Fruit fly (Drosophila melanogaster) whole organism, embryonic: ENCODE data around the gene mio.

Experiments used
- Atf-2 ChIP-seq: fragments of 200-800 bp; sonication (Bioruptor generic); optimal IDR thresholded peaks from 2 replicates; lab custom pipeline; 2016; ENCODE audit warnings: missing biosample characterization, missing genetic modification characterization
- CG10321 ChIP-seq: fragments of 200-800 bp; sonication (Bioruptor generic); IDR thresholded peaks from 2 replicates; pipeline ENCODE4 v1.3.6; 2022; ENCODE audit warnings: missing biosample characterization, missing genetic modification characterization
- CG11247 ChIP-seq: fragments of 200-800 bp; sonication (Bioruptor generic); IDR thresholded peaks from 2 replicates; pipeline ENCODE4 v1.3.6; 2022; ENCODE audit warnings: missing biosample characterization, missing genetic modification characterization
- CG12236 ChIP-seq: fragments of 200-800 bp; sonication (Bioruptor generic); optimal IDR thresholded peaks from 2 replicates; lab custom pipeline; 2016; ENCODE audit warnings: missing biosample characterization, missing genetic modification characterization
- CG12744 ChIP-seq: fragments of 200-800 bp; sonication (Bioruptor generic); optimal IDR thresholded peaks from 2 replicates; lab custom pipeline; 2016; ENCODE audit warnings: missing biosample characterization, missing genetic modification characterization
- CG13123 ChIP-seq: fragments of 200-800 bp; sonication (Bioruptor generic); optimal IDR thresholded peaks from 2 replicates; lab custom pipeline; 2016; ENCODE audit warnings: missing biosample characterization, missing genetic modification characterization
- CG14710 ChIP-seq: fragments of 200-800 bp; sonication (Bioruptor generic); optimal IDR thresholded peaks from 3 replicates; lab custom pipeline; 2019; ENCODE audit warnings: missing biosample characterization, mild to moderate bottlenecking, missing genetic modification characterization, moderate library complexity
- CG17186 ChIP-seq: fragments of 200-800 bp; sonication (Bioruptor generic); optimal IDR thresholded peaks from 3 replicates; lab custom pipeline; 2017; ENCODE audit warnings: missing biosample characterization, missing genetic modification reagents, missing genetic modification characterization
- CG17359 ChIP-seq: fragments of 200-800 bp; sonication (Bioruptor generic); optimal IDR thresholded peaks from 3 replicates; lab custom pipeline; 2018; ENCODE audit warnings: missing biosample characterization, mild to moderate bottlenecking, missing genetic modification characterization, moderate library complexity
- CG18476 ChIP-seq: fragments of 200-800 bp; sonication (Bioruptor generic); optimal IDR thresholded peaks from 2 replicates; lab custom pipeline; 2016; ENCODE audit warnings: missing biosample characterization, mild to moderate bottlenecking, missing genetic modification characterization
- CG2712 ChIP-seq: fragments of 200-800 bp; optimal IDR thresholded peaks from 3 replicates; lab custom pipeline; 2019; ENCODE audit warnings: missing biosample characterization, mild to moderate bottlenecking, missing genetic modification characterization, moderate library complexity
- CG31365 ChIP-seq: fragments of 200-800 bp; sonication (Bioruptor generic); optimal IDR thresholded peaks from 2 replicates; lab custom pipeline; 2018; ENCODE audit warnings: missing biosample characterization, mild to moderate bottlenecking, missing genetic modification characterization
- CG3163 ChIP-seq: fragments of 200-800 bp; sonication (Bioruptor generic); optimal IDR thresholded peaks from 3 replicates; lab custom pipeline; 2016; ENCODE audit warnings: missing biosample characterization, missing genetic modification characterization
- CG34224 ChIP-seq: fragments of 200-800 bp; sonication (Bioruptor generic); IDR thresholded peaks from 3 replicates; pipeline ENCODE4 v1.3.6; 2022; ENCODE audit warnings: missing biosample characterization, missing genetic modification characterization; ENCODE audit not compliant: partially characterized antibody
- CG7372 ChIP-seq: fragments of 200-800 bp; sonication (Bioruptor generic); IDR thresholded peaks from 2 replicates; pipeline ENCODE4 v1.3.6; 2022; ENCODE audit warnings: missing biosample characterization, missing genetic modification characterization
- CG7556 ChIP-seq: fragments of 200-800 bp; sonication (Bioruptor generic); optimal IDR thresholded peaks from 2 replicates; lab custom pipeline; 2017; ENCODE audit warnings: missing biosample characterization, mild to moderate bottlenecking, missing genetic modification characterization
- CG7839 ChIP-seq: fragments of 200-800 bp; sonication (Bioruptor generic); optimal IDR thresholded peaks from 3 replicates; lab custom pipeline; 2018; ENCODE audit warnings: missing biosample characterization, mild to moderate bottlenecking, missing genetic modification characterization, moderate library complexity
- Dfd ChIP-seq, 2 experiments: fragments of >200 bp; optimal IDR thresholded peaks; 2 replicates each; lab custom pipeline; 2017; ENCODE audit warnings: missing biosample characterization in 2 of 2, missing genetic modification characterization in 2 of 2
- Dll ChIP-seq: fragments of 200-800 bp; sonication (Bioruptor generic); IDR thresholded peaks from 4 replicates; pipeline ENCODE4 v1.3.6; 2022; ENCODE audit warnings: missing biosample characterization, missing genetic modification characterization; ENCODE audit not compliant: partially characterized antibody
- Fer2 ChIP-seq: fragments of 200-800 bp; sonication (Bioruptor generic); optimal IDR thresholded peaks from 2 replicates; lab custom pipeline; 2018; ENCODE audit warnings: missing biosample characterization, mild to moderate bottlenecking, missing genetic modification characterization, moderate library complexity
- Meics ChIP-seq: fragments of 200-800 bp; sonication (Bioruptor generic); optimal IDR thresholded peaks from 2 replicates; lab custom pipeline; 2017; ENCODE audit warnings: missing biosample characterization, mild to moderate bottlenecking, missing genetic modification characterization
- Poxn ChIP-seq: fragments of 200-800 bp; sonication (Bioruptor generic); IDR thresholded peaks from 2 replicates; pipeline ENCODE4 v1.3.6; 2022; ENCODE audit warnings: missing biosample characterization, missing genetic modification characterization
- Taf1 ChIP-seq: fragments of 200-800 bp; sonication (Bioruptor generic); IDR thresholded peaks from 2 replicates; pipeline ENCODE4 v1.3.6; 2022; ENCODE audit warnings: missing biosample characterization, missing genetic modification characterization
- Trl ChIP-seq, 3 experiments: fragments of >200 bp in 2 of 3; fragments of 200-800 bp in 1 of 3; sonication (Bioruptor generic) in 1 of 3; optimal IDR thresholded peaks; 2 replicates in 1 of 3; 3 replicates in 2 of 3; lab custom pipeline; 2016 to 2017; ENCODE audit warnings: missing biosample characterization in 1 of 3, missing genetic modification characterization in 1 of 3
- Xrp1 ChIP-seq: fragments of 200-800 bp; sonication (Bioruptor generic); IDR thresholded peaks from 2 replicates; pipeline ENCODE4 v1.3.6; 2022; ENCODE audit warnings: missing biosample characterization, missing genetic modification characterization
- ab ChIP-seq: fragments of 200-800 bp; sonication (Bioruptor generic); optimal IDR thresholded peaks from 2 replicates; lab custom pipeline; 2016; ENCODE audit warnings: missing biosample characterization, missing genetic modification characterization
- ac ChIP-seq: fragments of 200-800 bp; sonication (Bioruptor generic); optimal IDR thresholded peaks from 3 replicates; lab custom pipeline; 2017; ENCODE audit warnings: missing biosample characterization, mild to moderate bottlenecking, missing genetic modification characterization
- ash1 ChIP-seq: fragments of 200-800 bp; sonication (Bioruptor generic); optimal IDR thresholded peaks from 2 replicates; lab custom pipeline; 2018; ENCODE audit warnings: missing biosample characterization, mild to moderate bottlenecking, missing genetic modification characterization
- bcd ChIP-seq: fragments of 200-800 bp; sonication (Bioruptor generic); optimal IDR thresholded peaks from 2 replicates; lab custom pipeline; 2017; ENCODE audit warnings: missing biosample characterization, mild to moderate bottlenecking, missing genetic modification characterization
- bsh ChIP-seq, 2 experiments: fragments of 200-800 bp; sonication (Bioruptor generic); optimal IDR thresholded peaks; 2 replicates each; lab custom pipeline; 2017 to 2018; ENCODE audit warnings: mild to moderate bottlenecking in 2 of 2, missing biosample characterization in 2 of 2, missing genetic modification characterization in 2 of 2, moderate library complexity in 1 of 2
- btn ChIP-seq: fragments of 200-800 bp; sonication (Bioruptor generic); optimal IDR thresholded peaks from 2 replicates; lab custom pipeline; 2016; ENCODE audit warnings: missing biosample characterization, missing genetic modification characterization
- cad ChIP-seq: fragments of >200 bp; optimal IDR thresholded peaks from 2 replicates; lab custom pipeline; 2017; ENCODE audit warnings: missing biosample characterization, missing genetic modification characterization
- cas ChIP-seq: fragments of 200-800 bp; sonication (Bioruptor generic); IDR thresholded peaks from 2 replicates; pipeline ENCODE4 v1.3.6; 2022; ENCODE audit warnings: missing biosample characterization, missing genetic modification characterization
- chinmo ChIP-seq: fragments of 200-800 bp; sonication (Bioruptor generic); IDR thresholded peaks from 4 replicates; pipeline ENCODE4 v1.3.6; 2022; ENCODE audit warnings: missing biosample characterization, missing genetic modification characterization; ENCODE audit not compliant: partially characterized antibody
- dimm ChIP-seq: fragments of 200-800 bp; sonication (Bioruptor generic); IDR thresholded peaks from 2 replicates; pipeline ENCODE4 v1.3.6; 2022; ENCODE audit warnings: missing biosample characterization, missing genetic modification characterization
- gcm ChIP-seq: fragments of 200-800 bp; sonication (Bioruptor generic); optimal IDR thresholded peaks from 2 replicates; lab custom pipeline; 2019; ENCODE audit warnings: missing biosample characterization, mild to moderate bottlenecking, missing genetic modification characterization, moderate library complexity
- her ChIP-seq: fragments of 200-800 bp; sonication (Bioruptor generic); optimal IDR thresholded peaks from 2 replicates; lab custom pipeline; 2016; ENCODE audit warnings: missing biosample characterization, missing genetic modification characterization
- ind ChIP-seq: fragments of 200-800 bp; sonication (Bioruptor generic); optimal IDR thresholded peaks from 3 replicates; lab custom pipeline; 2016; ENCODE audit warnings: missing biosample characterization, missing genetic modification characterization
- insv ChIP-seq, 2 experiments: fragments of 200-800 bp; sonication (Bioruptor generic); optimal IDR thresholded peaks; 3 replicates each; lab custom pipeline; 2016 to 2018; ENCODE audit warnings: missing biosample characterization in 2 of 2, missing genetic modification characterization in 2 of 2
- jumu ChIP-seq: fragments of 200-800 bp; sonication (Bioruptor generic); optimal IDR thresholded peaks from 3 replicates; lab custom pipeline; 2016; ENCODE audit warnings: missing biosample characterization, missing genetic modification characterization
- lmd ChIP-seq: fragments of 200-800 bp; sonication (Bioruptor generic); IDR thresholded peaks from 2 replicates; pipeline ENCODE4 v1.3.6; 2022; ENCODE audit warnings: missing biosample characterization, missing genetic modification characterization
- lov ChIP-seq, 2 experiments: fragments of 200-800 bp in 1 of 2; fragments of >200 bp in 1 of 2; sonication (Bioruptor generic) in 1 of 2; IDR thresholded peaks in 1 of 2; optimal IDR thresholded peaks in 1 of 2; 2 replicates in 1 of 2; 3 replicates in 1 of 2; pipeline versions ENCODE4 v1.3.6 to Lab custom; 2017 to 2022; ENCODE audit warnings: missing biosample characterization in 1 of 2, missing genetic modification characterization in 1 of 2
- pb ChIP-seq: fragments of 200-800 bp; sonication (Bioruptor generic); optimal IDR thresholded peaks from 3 replicates; lab custom pipeline; 2016; ENCODE audit warnings: missing biosample characterization, missing genetic modification characterization
- pho ChIP-seq: fragments of 200-800 bp; sonication (Bioruptor generic); optimal IDR thresholded peaks from 2 replicates; lab custom pipeline; 2016; ENCODE audit warnings: missing biosample characterization, missing genetic modification characterization
- phol ChIP-seq: fragments of 200-800 bp; sonication (Bioruptor generic); optimal IDR thresholded peaks from 3 replicates; lab custom pipeline; 2018; ENCODE audit warnings: missing biosample characterization, mild to moderate bottlenecking, missing genetic modification characterization, moderate library complexity
- pum ChIP-seq: fragments of 200-800 bp; sonication (Bioruptor generic); optimal IDR thresholded peaks from 2 replicates; lab custom pipeline; 2016; ENCODE audit warnings: missing biosample characterization, missing genetic modification characterization
- ro ChIP-seq: fragments of 200-800 bp; sonication (Bioruptor generic); IDR thresholded peaks from 2 replicates; pipeline ENCODE4 v1.3.6; 2022; ENCODE audit warnings: missing biosample characterization, missing genetic modification characterization
- tll ChIP-seq, 2 experiments: fragments of 200-800 bp in 1 of 2; fragments of >200 bp in 1 of 2; sonication (Bioruptor generic) in 1 of 2; optimal IDR thresholded peaks; 2 replicates each; lab custom pipeline; 2017 to 2019; ENCODE audit warnings: missing biosample characterization in 2 of 2, missing genetic modification characterization in 2 of 2, mild to moderate bottlenecking in 1 of 2, moderate library complexity in 1 of 2
- vnd ChIP-seq: fragments of 200-800 bp; sonication (Bioruptor generic); IDR thresholded peaks from 3 replicates; pipeline ENCODE4 v1.3.6; 2022; ENCODE audit warnings: missing biosample characterization, missing genetic modification characterization; ENCODE audit not compliant: partially characterized antibody
- wek ChIP-seq: fragments of 200-800 bp; sonication (Bioruptor generic); optimal IDR thresholded peaks from 3 replicates; lab custom pipeline; 2018; ENCODE audit warnings: missing biosample characterization, mild to moderate bottlenecking, missing genetic modification characterization, moderate library complexity

Gene mio

dm6 chr2L:2214004-2214403 lies 3.1 kb upstream of the mio start, which contains the start of the genes Uch and CG34174 (continued):
- no peak for TF ChIP-seq CG10321 (GFP tag; lab: Robert Waterston, UW)
- no peak for TF ChIP-seq ash1 (GFP tag; lab: Kevin White, UChicago)
- no peak for TF ChIP-seq CG12744 (GFP tag; lab: Kevin White, UChicago)
- no peak for TF ChIP-seq CG17359
- no peak for TF ChIP-seq Poxn (GFP tag; lab: Robert Waterston, UW)
- peak; percentile 24 for TF ChIP-seq bcd (GFP tag; lab: Kevin White, UChicago)
- peak in 1 of 2 experiments; percentile 19 for TF ChIP-seq Trl (optimal IDR thresholded peaks at IDR 0.05; lab: Kevin White, UChicago)
- peak; percentile 4 for TF ChIP-seq Trl (GFP tag; optimal IDR thresholded peaks at IDR 0.05; lab: Kevin White, UChicago)
- TF ChIP-seq btn = no peak
- no peak for TF ChIP-seq CG13123 (GFP tag; lab: Kevin White, UChicago)
- no peak for TF ChIP-seq ac (GFP tag; lab: Kevin White, UChicago)
- no peak for TF ChIP-seq insv (GFP tag; optimal IDR thresholded peaks at IDR 0.05; lab: Kevin White, UChicago)
- no peak for TF ChIP-seq dimm (GFP tag; lab: Robert Waterston, UW)
- no peak for TF ChIP-seq CG7839
- no peak for TF ChIP-seq cas
- TF ChIP-seq CG3163 (GFP tag; lab: Kevin White, UChicago) = no peak
- TF ChIP-seq ro = no peak
- no peak for TF ChIP-seq pho (GFP tag; lab: Kevin White, UChicago)
- TF ChIP-seq Dfd (GFP tag; optimal IDR thresholded peaks at IDR 0.05; lab: Kevin White, UChicago) = no peak
- TF ChIP-seq Dll (GFP tag; lab: Robert Waterston, UW) = peak; percentile 82
- no peak for TF ChIP-seq jumu (GFP tag; lab: Kevin White, UChicago)
- TF ChIP-seq phol = peak; percentile 58
- TF ChIP-seq chinmo (GFP tag; lab: Robert Waterston, UW) = no peak
- TF ChIP-seq lov (optimal IDR thresholded peaks at IDR 0.05; lab: Kevin White, UChicago) = no peak
- no peak for TF ChIP-seq lov (GFP tag; IDR thresholded peaks at IDR 0.05; lab: Robert Waterston, UW)
- no peak for TF ChIP-seq wek (GFP tag; lab: Kevin White, UChicago)
- TF ChIP-seq Atf-2 (GFP tag; lab: Kevin White, UChicago) = no peak
- TF ChIP-seq CG7556 (GFP tag; lab: Kevin White, UChicago) = no peak
- TF ChIP-seq Fer2 (tag; lab: Kevin White, UChicago) = no peak
- no peak for TF ChIP-seq Taf1
- TF ChIP-seq ind (GFP tag; lab: Kevin White, UChicago) = no peak
- TF ChIP-seq CG2712 (tag; lab: Kevin White, UChicago) = peak; percentile 23
- no peak for TF ChIP-seq pum (GFP tag; lab: Kevin White, UChicago)
- no peak for TF ChIP-seq ab (GFP tag; lab: Kevin White, UChicago)
- TF ChIP-seq CG34224 = peak; percentile 68; the same call in 2 of the 3 replicates
- TF ChIP-seq Xrp1 (GFP tag; lab: Robert Waterston, UW) = no peak
- no peak for TF ChIP-seq CG18476 (GFP tag; lab: Kevin White, UChicago)
- peak; percentile 24 for TF ChIP-seq CG17186 (GFP tag; lab: Kevin White, UChicago)
- TF ChIP-seq vnd = peak; percentile 64
- TF ChIP-seq lmd = no peak
- TF ChIP-seq cad (GFP tag; lab: Kevin White, UChicago) = no peak
- TF ChIP-seq pb = no peak
- no peak for TF ChIP-seq tll (GFP tag; optimal IDR thresholded peaks at IDR 0.05; lab: Kevin White, UChicago)
- TF ChIP-seq Meics (GFP tag; lab: Kevin White, UChicago) = no peak
- TF ChIP-seq CG14710 (tag; lab: Kevin White, UChicago) = peak; percentile 100
- TF ChIP-seq CG12236 (GFP tag; lab: Kevin White, UChicago) = no peak
- peak in 1 of 2 experiments; percentile 11 for TF ChIP-seq bsh (GFP tag; optimal IDR thresholded peaks at IDR 0.05; lab: Kevin White, UChicago)
- no peak for TF ChIP-seq her (GFP tag; lab: Kevin White, UChicago)
- no peak for TF ChIP-seq CG11247 (GFP tag; lab: Robert Waterston, UW)
- TF ChIP-seq gcm = no peak
- no peak for TF ChIP-seq CG7372 (GFP tag; lab: Robert Waterston, UW)
- TF ChIP-seq CG31365 (tag; lab: Kevin White, UChicago) = no peak
